Worm (Caenorhabditis elegans): ENCODE measurements around the gene R08A2.9.

The R08A2.9 gene

ce11 chrV:14688097-14688912 is 19.8 kb upstream of the R08A2.9 start, which contains the start of gene C47E8.11:
Gene C47E8.11 (plus strand): TSS chrV:14688616.
- TF ChIP-seq B0261.1 (tag; optimal IDR thresholded peaks at IDR 0.05) = peak; percentile 6
- peak; percentile 84; the same call in 1 of the 2 replicates for TF ChIP-seq nfya-2 (GFP tag; IDR thresholded peaks at IDR 0.05)
- TF ChIP-seq attf-3 (GFP tag; conservative IDR thresholded peaks at IDR 0.05) = no peak
- peak; percentile 64 for TF ChIP-seq ZK185.1 (tag; optimal IDR thresholded peaks at IDR 0.05; ENCODE audit: poor library complexity, severe bottlenecking)
- TF ChIP-seq F10E7.11 (tag; optimal IDR thresholded peaks at IDR 0.05) = peak; percentile 85
- TF ChIP-seq zfh-2 (GFP tag; conservative IDR thresholded peaks at IDR 0.05) = peak; percentile 51
- no peak for TF ChIP-seq cebp-1 (GFP tag; IDR thresholded peaks at IDR 0.05)
- peak; percentile 69 for TF ChIP-seq cebp-1 (tag; optimal IDR thresholded peaks at IDR 0.05)
- peak; percentile 75 for TF ChIP-seq nfyb-1 (GFP tag; IDR thresholded peaks at IDR 0.05)
- peak; percentile 36; the same call in 1 of the 2 replicates for TF ChIP-seq F33H1.4 (GFP tag; IDR thresholded peaks at IDR 0.05)
- TF ChIP-seq snpc-1.3 (tag; optimal IDR thresholded peaks at IDR 0.05; ENCODE audit: insufficient read depth) = peak; percentile 82
- TF ChIP-seq C06A6.2 (GFP tag; conservative IDR thresholded peaks at IDR 0.05) = peak; percentile 48; the same call in 1 of the 2 replicates
- TF ChIP-seq hmg-20 (GFP tag; IDR thresholded peaks at IDR 0.05) = peak; percentile 57
- TF ChIP-seq Y56A3A.18 (GFP tag; IDR thresholded peaks at IDR 0.05) = peak; percentile 92
- TF ChIP-seq him-1 (tag; optimal IDR thresholded peaks at IDR 0.05) = no peak
- TF ChIP-seq Y53G8AR.9 (GFP tag; conservative IDR thresholded peaks at IDR 0.05) = peak; percentile 68
- peak; percentile 50 for TF ChIP-seq zim-3 (tag; optimal IDR thresholded peaks at IDR 0.05)
- peak; percentile 39 for TF ChIP-seq K12H6.12 (tag; optimal IDR thresholded peaks at IDR 0.05)
- peak; percentile 3 for TF ChIP-seq snpc-4 (GFP tag; optimal IDR thresholded peaks at IDR 0.05)
- TF ChIP-seq snpc-4 (tag; optimal IDR thresholded peaks at IDR 0.05) = peak in 2 of 4 experiments; percentile 39 to 74
- TF ChIP-seq somi-1 (GFP tag; optimal IDR thresholded peaks at IDR 0.05) = peak; percentile 26
- no peak for TF ChIP-seq chd-7 (tag; optimal IDR thresholded peaks at IDR 0.05)
- TF ChIP-seq athp-1 (tag; optimal IDR thresholded peaks at IDR 0.05) = peak; percentile 41
- TF ChIP-seq unc-62 (GFP tag; optimal IDR thresholded peaks at IDR 0.05) = no peak
- peak; percentile 80 for TF ChIP-seq repo-1 (tag; optimal IDR thresholded peaks at IDR 0.05)
- TF ChIP-seq F37B4.10 (GFP tag; IDR thresholded peaks at IDR 0.05) = no peak
- peak; percentile 39; the same call in 1 of the 2 replicates for TF ChIP-seq D2030.7 (GFP tag; IDR thresholded peaks at IDR 0.05)
- TF ChIP-seq madf-3 (GFP tag; IDR thresholded peaks at IDR 0.05) = peak; percentile 72; the same call in 1 of the 2 replicates
- peak; percentile 19 for TF ChIP-seq efl-1 (GFP tag; optimal IDR thresholded peaks at IDR 0.05)
- TF ChIP-seq hmg-1.2 (GFP tag; IDR thresholded peaks at IDR 0.05) = peak; percentile 36; the same call in 1 of the 2 replicates
- peak; percentile 7 for TF ChIP-seq T07F8.4 (tag; optimal IDR thresholded peaks at IDR 0.05)
- TF ChIP-seq cebp-2 (GFP tag; IDR thresholded peaks at IDR 0.05) = 0 out of 2 replicates have a peak, but pooled peaks have one; percentile 40
- TF ChIP-seq ama-1 (optimal IDR thresholded peaks at IDR 0.05) = peak; percentile 92
- peak; percentile 57 to 77 for TF ChIP-seq ama-1 (GFP tag; optimal IDR thresholded peaks at IDR 0.05)
- TF ChIP-seq tlf-1 (GFP tag; optimal IDR thresholded peaks at IDR 0.05) = peak; percentile 78
- peak; percentile 85 for TF ChIP-seq pbrm-1 (GFP tag; IDR thresholded peaks at IDR 0.05)
- peak; percentile 21 for TF ChIP-seq hrde-1 (tag; optimal IDR thresholded peaks at IDR 0.05; ENCODE audit: borderline replicate concordance)
- TF ChIP-seq B0019.2 (GFP tag; conservative IDR thresholded peaks at IDR 0.05) = no peak
- TF ChIP-seq madf-6 (GFP tag; IDR thresholded peaks at IDR 0.05) = peak; percentile 84
- TF ChIP-seq F49E8.2 (tag; optimal IDR thresholded peaks at IDR 0.05; ENCODE audit: insufficient read depth) = peak; percentile 94
- TF ChIP-seq attf-5 (GFP tag; optimal IDR thresholded peaks at IDR 0.05) = peak; percentile 26
- peak; percentile 52 for TF ChIP-seq lin-40 (tag; optimal IDR thresholded peaks at IDR 0.05)
- TF ChIP-seq tbp1 (GFP tag; optimal IDR thresholded peaks at IDR 0.05) = peak; percentile 67
- TF ChIP-seq ztf-26 (tag; optimal IDR thresholded peaks at IDR 0.05) = peak; percentile 74
- TF ChIP-seq lsl-1 (GFP tag; optimal IDR thresholded peaks at IDR 0.05) = peak; percentile 52
- TF ChIP-seq ztf-25 (GFP tag; IDR thresholded peaks at IDR 0.05) = no peak
- TF ChIP-seq ets-4 (GFP tag; optimal IDR thresholded peaks at IDR 0.05) = peak; percentile 46
